Worm (Caenorhabditis elegans) whole organism, mixed stage, embryonic: ENCODE data around the gene K06H6.4.

ENCODE experiments used
- ceh-39 ChIP-seq: fragments of 150-350 bp; optimal IDR thresholded peaks from 2 replicates; lab custom pipeline; 2014; ENCODE audit warnings: missing biosample characterization, missing genetic modification characterization
- cnd-1 ChIP-seq: fragments of 200-800 bp; sonication (Bioruptor generic); optimal IDR thresholded peaks from 2 replicates; lab custom pipeline; 2018; ENCODE audit warnings: mild to moderate bottlenecking, missing genetic modification characterization, missing compliant biosample characterization
- nhr-28 ChIP-seq: fragments of 150-350 bp; optimal IDR thresholded peaks from 2 replicates; lab custom pipeline; 2014; ENCODE audit warnings: missing biosample characterization, missing genetic modification characterization
- snpc-4 ChIP-seq: fragments of 150-350 bp; optimal IDR thresholded peaks from 2 replicates; lab custom pipeline; 2014; ENCODE audit warnings: missing biosample characterization, missing genetic modification characterization
- unc-39 ChIP-seq: fragments of 150-350 bp; optimal IDR thresholded peaks from 2 replicates; lab custom pipeline; 2014; ENCODE audit warnings: missing biosample characterization, missing genetic modification characterization

DNA sequence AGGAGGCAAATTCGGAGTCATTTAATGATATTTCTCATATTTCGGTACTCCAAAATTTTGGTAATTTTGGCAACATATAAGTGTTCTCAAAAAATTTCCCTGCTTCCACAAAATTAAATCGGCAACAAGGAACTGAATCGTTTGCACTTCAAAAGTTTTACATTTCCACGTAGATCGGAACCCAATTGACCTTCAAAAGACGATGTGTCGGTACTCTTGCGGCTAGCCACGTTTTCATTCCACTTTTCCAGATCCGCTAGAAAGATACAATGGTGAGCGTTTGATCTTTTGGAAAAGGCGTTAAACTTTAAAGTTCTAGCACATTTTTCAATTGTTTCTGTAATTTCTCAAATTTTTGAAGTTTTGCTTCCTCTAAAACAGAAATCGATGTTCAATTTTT is 17.8 kb downstream of the K06H6.4 start:
- TF ChIP-seq cnd-1 (tag; lab: Kevin White, UChicago): no peak
- no peak for TF ChIP-seq ceh-39 (tag; lab: Kevin White, UChicago)
- no peak for TF ChIP-seq snpc-4 (tag; lab: Kevin White, UChicago)
- no peak for TF ChIP-seq nhr-28 (tag; lab: Kevin White, UChicago)
- no peak for TF ChIP-seq unc-39 (tag; lab: Kevin White, UChicago)
